Worm (Caenorhabditis elegans) whole organism, early embryonic: Measurements from ENCODE around the gene ZK185.4.

Experiments used
- B0310.2 ChIP-seq: sonication (generic microtip); optimal IDR thresholded peaks from 2 replicates; lab custom pipeline; 2016; ENCODE audit warnings: mild to moderate bottlenecking, missing genetic modification characterization, missing compliant biosample characterization
- aly-1 ChIP-seq: sonication (generic microtip); optimal IDR thresholded peaks from 2 replicates; lab custom pipeline; 2016; ENCODE audit warnings: missing genetic modification characterization, missing compliant biosample characterization
- ama-1 ChIP-seq: fragments of 150-350 bp; optimal IDR thresholded peaks from 2 replicates; lab custom pipeline; 2014
- ceh-36 ChIP-seq: sonication (generic microtip); optimal IDR thresholded peaks from 2 replicates; lab custom pipeline; 2016; ENCODE audit warnings: missing genetic modification characterization, inconsistent platforms, missing compliant biosample characterization
- ets-7 ChIP-seq: sonication (generic microtip); optimal IDR thresholded peaks from 2 replicates; lab custom pipeline; 2016; ENCODE audit warnings: missing genotype, missing genetic modification characterization, missing compliant biosample characterization
- hmbx-1 ChIP-seq: sonication (generic microtip); optimal IDR thresholded peaks from 2 replicates; lab custom pipeline; 2016; ENCODE audit warnings: mild to moderate bottlenecking, missing genetic modification characterization, missing compliant biosample characterization
- scrt-1 ChIP-seq: fragments of 200-800 bp; sonication (Bioruptor generic); IDR thresholded peaks from 2 replicates; pipeline ENCODE4 v1.3.6; 2022; ENCODE audit warnings: missing genetic modification characterization, missing compliant biosample characterization
- tbx-11 ChIP-seq: fragments of 200-800 bp; sonication (Bioruptor generic); IDR thresholded peaks from 2 replicates; pipeline ENCODE4 v1.3.6; 2022; ENCODE audit warnings: missing genetic modification characterization, missing compliant biosample characterization
- tra-4 ChIP-seq: sonication (generic microtip); optimal IDR thresholded peaks from 2 replicates; lab custom pipeline; 2017; ENCODE audit warnings: missing genetic modification characterization, missing compliant biosample characterization

- no peak for TF ChIP-seq ama-1 (lab: Kevin White, UChicago)
- no peak for TF ChIP-seq tra-4 (tag; lab: Kevin White, UChicago)
- no peak for TF ChIP-seq tbx-11 (GFP tag; lab: Robert Waterston, UW)
- no peak for TF ChIP-seq aly-1 (tag; lab: Kevin White, UChicago)
- no peak for TF ChIP-seq ceh-36
- TF ChIP-seq ets-7, result no peak
- no peak for TF ChIP-seq scrt-1 (GFP tag; lab: Robert Waterston, UW)
- TF ChIP-seq hmbx-1 (tag; lab: Kevin White, UChicago), result no peak
- TF ChIP-seq B0310.2, result no peak
Measured at ce11 chrIV:4564541-4564940, 31.6 kb upstream of the ZK185.4 start.
